Worm (Caenorhabditis elegans) whole organism, L1 larva: ENCODE data around the gene F46C5.6.
A peak's percentile ranks its signal among the peaks of the same experiment; 100 is the strongest.

Experiments used
- C16A3.4 ChIP-seq: fragments of 150-350 bp; optimal IDR thresholded peaks from 2 replicates; lab custom pipeline; 2014; ENCODE audit warnings: missing biosample characterization, missing genetic modification characterization
- Y116A8C.19 ChIP-seq: sonication (generic microtip); optimal IDR thresholded peaks from 2 replicates; lab custom pipeline; 2016; ENCODE audit warnings: missing compliant biosample characterization, missing genetic modification characterization, borderline replicate concordance
- aly-2 ChIP-seq: fragments of 150-350 bp; optimal IDR thresholded peaks from 2 replicates; lab custom pipeline; 2014; ENCODE audit warnings: missing biosample characterization, missing genetic modification characterization
- ama-1 ChIP-seq: fragments of 150-350 bp; optimal IDR thresholded peaks from 2 replicates; lab custom pipeline; 2014
- blmp-1 ChIP-seq: fragments of 150-350 bp; optimal IDR thresholded peaks from 2 replicates; lab custom pipeline; 2014; ENCODE audit warnings: missing biosample characterization, missing genetic modification characterization
- ceh-63 ChIP-seq: fragments of 200-800 bp; sonication (Bioruptor generic); optimal IDR thresholded peaks from 2 replicates; lab custom pipeline; 2018; ENCODE audit warnings: mild to moderate bottlenecking, missing genetic modification characterization, missing compliant biosample characterization
- ceh-88 ChIP-seq: fragments of 200-800 bp; sonication (Bioruptor generic); IDR thresholded peaks from 2 replicates; pipeline ENCODE4 v1.3.6; 2022; ENCODE audit warnings: missing genetic modification characterization, missing compliant biosample characterization
- ces-1 ChIP-seq: fragments of 150-350 bp; optimal IDR thresholded peaks from 2 replicates; lab custom pipeline; 2014; ENCODE audit warnings: missing biosample characterization, missing genetic modification reagents, missing genetic modification characterization
- efl-1 ChIP-seq, 4 experiments: fragments of 150-350 bp; optimal IDR thresholded peaks in 3 of 4; peaks in 1 of 4; 1 replicate in 1 of 4; 2 replicates in 3 of 4; lab custom pipeline; 2014; ENCODE audit warnings: missing biosample characterization in 2 of 4, missing genetic modification characterization in 2 of 4, missing genetic modification reagents in 2 of 4
- elt-3 ChIP-seq, 6 experiments: fragments of 150-350 bp in 1 of 6; sonication (generic microtip); optimal IDR thresholded peaks; 2 replicates each; lab custom pipeline; 2017 to 2018; ENCODE audit warnings: missing biosample characterization in 6 of 6, missing genetic modification characterization in 6 of 6, inconsistent platforms in 1 of 6
- ets-5 ChIP-seq: fragments of 200-800 bp; sonication (Bioruptor generic); IDR thresholded peaks from 2 replicates; pipeline ENCODE4 v1.3.6; 2022; ENCODE audit warnings: missing genetic modification characterization, missing compliant biosample characterization
- grh-1 ChIP-seq: fragments of 200-800 bp; sonication (Bioruptor generic); IDR thresholded peaks from 2 replicates; pipeline ENCODE4 v1.3.6; 2022; ENCODE audit warnings: missing genetic modification reagents, missing genetic modification characterization, missing compliant biosample characterization
- irx-1 ChIP-seq: sonication (generic microtip); optimal IDR thresholded peaks from 2 replicates; lab custom pipeline; 2016; ENCODE audit warnings: missing genetic modification characterization, missing compliant biosample characterization
- lin-14 ChIP-seq: fragments of 200-800 bp; sonication (Bioruptor generic); optimal IDR thresholded peaks from 2 replicates; lab custom pipeline; 2018; ENCODE audit warnings: mild to moderate bottlenecking, missing genetic modification characterization, moderate library complexity, missing compliant biosample characterization
- lin-35 ChIP-seq, 2 experiments: fragments of 150-350 bp; optimal IDR thresholded peaks; 2 replicates each; lab custom pipeline; 2014; ENCODE audit warnings: missing biosample characterization in 2 of 2, missing genetic modification characterization in 2 of 2, missing genetic modification reagents in 2 of 2
- lir-3 ChIP-seq: sonication (generic microtip); optimal IDR thresholded peaks from 2 replicates; lab custom pipeline; 2016; ENCODE audit warnings: mild to moderate bottlenecking, missing genetic modification characterization, moderate library complexity, missing compliant biosample characterization; ENCODE audit not compliant: poor library complexity
- lsy-2 ChIP-seq, 2 experiments: fragments of 150-350 bp; optimal IDR thresholded peaks; 2 replicates each; lab custom pipeline; 2014; ENCODE audit warnings: missing biosample characterization in 2 of 2, missing genetic modification characterization in 2 of 2
- mdl-1 ChIP-seq, 2 experiments: fragments of 150-350 bp; optimal IDR thresholded peaks; 2 replicates each; lab custom pipeline; 2014 to 2017; ENCODE audit warnings: missing biosample characterization in 2 of 2, missing genetic modification characterization in 2 of 2, inconsistent platforms in 1 of 2
- mep-1 ChIP-seq: fragments of 150-350 bp; optimal IDR thresholded peaks from 2 replicates; lab custom pipeline; 2014; ENCODE audit warnings: missing biosample characterization, missing genetic modification characterization
- nhr-19 ChIP-seq: fragments of 200-800 bp; sonication (Bioruptor generic); conservative IDR thresholded peaks from 2 replicates; pipeline ENCODE4 v1.3.6; 2022; ENCODE audit warnings: missing genetic modification characterization, missing compliant biosample characterization
- nhr-20 ChIP-seq: sonication (generic microtip); optimal IDR thresholded peaks from 2 replicates; lab custom pipeline; 2016; ENCODE audit warnings: mild to moderate bottlenecking, missing genetic modification characterization, missing compliant biosample characterization
- nhr-47 ChIP-seq: sonication (generic microtip); optimal IDR thresholded peaks from 2 replicates; lab custom pipeline; 2016; ENCODE audit warnings: mild to moderate bottlenecking, missing genetic modification characterization, moderate library complexity, missing compliant biosample characterization
- nhr-71 ChIP-seq: sonication (generic microtip); optimal IDR thresholded peaks from 2 replicates; lab custom pipeline; 2016; ENCODE audit warnings: mild to moderate bottlenecking, missing genetic modification characterization, moderate library complexity, missing compliant biosample characterization
- nhr-84 ChIP-seq: sonication (generic microtip); optimal IDR thresholded peaks from 2 replicates; lab custom pipeline; 2017; ENCODE audit warnings: missing biosample characterization, missing genetic modification characterization
- nhr-85 ChIP-seq: sonication (generic microtip); peaks from one replicate; lab custom pipeline; 2016; ENCODE audit warnings: missing genetic modification characterization, inconsistent platforms, missing compliant biosample characterization
- nhr-90 ChIP-seq: sonication (generic microtip); optimal IDR thresholded peaks from 2 replicates; lab custom pipeline; 2016; ENCODE audit warnings: mild to moderate bottlenecking, missing genetic modification characterization, missing compliant biosample characterization; ENCODE audit not compliant: poor library complexity
- pqm-1 ChIP-seq: sonication (generic microtip); optimal IDR thresholded peaks from 3 replicates; lab custom pipeline; 2017; ENCODE audit warnings: missing biosample characterization, missing genetic modification characterization
- snu-23 ChIP-seq: sonication (generic microtip); optimal IDR thresholded peaks from 2 replicates; lab custom pipeline; 2016; ENCODE audit warnings: missing genetic modification characterization, missing compliant biosample characterization
- tbx-2 ChIP-seq: sonication (generic microtip); optimal IDR thresholded peaks from 2 replicates; lab custom pipeline; 2016; ENCODE audit warnings: missing genetic modification characterization, missing compliant biosample characterization
- unc-130 ChIP-seq: fragments of 150-350 bp; optimal IDR thresholded peaks from 2 replicates; lab custom pipeline; 2017; ENCODE audit warnings: missing biosample characterization, missing genetic modification characterization, inconsistent platforms
- unc-86 ChIP-seq: sonication (generic microtip); optimal IDR thresholded peaks from 2 replicates; lab custom pipeline; 2016; ENCODE audit warnings: missing genetic modification characterization, missing compliant biosample characterization
- ztf-11 ChIP-seq, 2 experiments: sonication (generic microtip); optimal IDR thresholded peaks; 2 replicates each; lab custom pipeline; 2016 to 2017; ENCODE audit warnings: missing genetic modification characterization in 2 of 2, missing biosample characterization in 1 of 2, missing compliant biosample characterization in 1 of 2

Gene F46C5.6

ce11 chrII:8830917-8831316, 13.4 kb downstream of the F46C5.6 start:
- TF ChIP-seq elt-3 (tag; optimal IDR thresholded peaks at IDR 0.05; lab: Kevin White, UChicago) (no peak), lin-14 (peak; percentile 42)

- TF ChIP-seq ces-1 (GFP tag; lab: Kevin White, UChicago) (no peak), Y116A8C.19 (tag; lab: Kevin White, UChicago) (no peak), mep-1 (tag; lab: Kevin White, UChicago) (no peak), nhr-84 (tag; lab: Kevin White, UChicago) (no peak), ets-5 (GFP tag; lab: Robert Waterston, UW) (no peak), aly-2 (no peak), unc-86 (tag; lab: Kevin White, UChicago) (no peak), snu-23 (GFP tag; lab: Kevin White, UChicago) (no peak), lir-3 (tag; lab: Kevin White, UChicago) (no peak)
Measured at ce11 chrII:8829189-8829588, 15.1 kb downstream of the F46C5.6 start, which contains the start of gene F46C5.2. TSS of gene F46C5.2 (minus strand) at chrII:8829289.

- TF ChIP-seq nhr-85 (tag; lab: Kevin White, UChicago) (peak; percentile 16), efl-1 (optimal IDR thresholded peaks at IDR 0.05; lab: Kevin White, UChicago) (no peak), efl-1 (GFP tag; optimal IDR thresholded peaks at IDR 0.05 in 1 of 2; lab: Kevin White, UChicago) (no peak)
Measured at ce11 chrII:8825769-8826168, 18.5 kb downstream of the F46C5.6 start, which contains the start of gene nas-25. TSS of gene nas-25 (plus strand) at chrII:8826069.

ce11 chrII:8822711-8823110, 21.6 kb downstream of the F46C5.6 start:
- peak; percentile 61 for TF ChIP-seq nhr-71
- TF ChIP-seq lin-35 (GFP tag; optimal IDR thresholded peaks at IDR 0.05; lab: Kevin White, UChicago), result peak in 1 of 2 experiments; percentile 71
- peak; percentile 86 for TF ChIP-seq nhr-19 (GFP tag; lab: Robert Waterston, UW)
- no peak for TF ChIP-seq ama-1 (lab: Kevin White, UChicago)
- peak; percentile 86 for TF ChIP-seq nhr-20 (tag; lab: Kevin White, UChicago)
- no peak for TF ChIP-seq efl-1 (optimal IDR thresholded peaks at IDR 0.05; lab: Kevin White, UChicago)
- peak in 1 of 2 experiments; percentile 88 for TF ChIP-seq efl-1 (GFP tag; optimal IDR thresholded peaks at IDR 0.05 in 1 of 2; lab: Kevin White, UChicago)
- no peak for TF ChIP-seq ceh-88
- TF ChIP-seq nhr-47 (tag; lab: Kevin White, UChicago), result peak; percentile 25
- peak; percentile 73 for TF ChIP-seq nhr-90
- TF ChIP-seq C16A3.4 (tag; lab: Kevin White, UChicago), result peak; percentile 39
- TF ChIP-seq snu-23 (GFP tag; lab: Kevin White, UChicago), result peak; percentile 43
- no peak for TF ChIP-seq ceh-63 (GFP tag; lab: Kevin White, UChicago)
- TF ChIP-seq mdl-1 (tag; optimal IDR thresholded peaks at IDR 0.05; lab: Kevin White, UChicago), result peak in 1 of 2 experiments; percentile 85
- peak; percentile 59 for TF ChIP-seq blmp-1 (tag; lab: Kevin White, UChicago)
- peak in 5 of 6 experiments; percentile 7 to 95 (median 38) for TF ChIP-seq elt-3 (tag; optimal IDR thresholded peaks at IDR 0.05; lab: Kevin White, UChicago)
- peak; percentile 52 for TF ChIP-seq tbx-2
- TF ChIP-seq lin-14, result peak; percentile 64
- TF ChIP-seq grh-1 (GFP tag; lab: Robert Waterston, UW), result peak; percentile 61
- TF ChIP-seq lir-3 (tag; lab: Kevin White, UChicago), result no peak
- TF ChIP-seq irx-1 (tag; lab: Kevin White, UChicago), result peak; percentile 23
- TF ChIP-seq unc-130 (tag; lab: Kevin White, UChicago), result peak; percentile 84
- TF ChIP-seq lsy-2 (tag; optimal IDR thresholded peaks at IDR 0.05; lab: Kevin White, UChicago), result peak in 1 of 2 experiments; percentile 47
- no peak for TF ChIP-seq ztf-11 (tag; optimal IDR thresholded peaks at IDR 0.05; lab: Kevin White, UChicago)
- TF ChIP-seq pqm-1 (tag; lab: Kevin White, UChicago), result no peak
- peak; percentile 91 for TF ChIP-seq nhr-85 (tag; lab: Kevin White, UChicago)
- TF ChIP-seq, all 84 proteins: peak for 19

ce11 chrII:8821140-8821595, 23.1 kb downstream of the F46C5.6 start, which contains the start of gene F46C5.1:
TSS of gene F46C5.1 (minus strand) at chrII:8821190.
- TF ChIP-seq elt-3 (tag; optimal IDR thresholded peaks at IDR 0.05; lab: Kevin White, UChicago) (peak in 2 of 6 experiments; percentile 6 to 25), snu-23 (GFP tag; lab: Kevin White, UChicago) (no peak), blmp-1 (tag; lab: Kevin White, UChicago) (peak; percentile 63), C16A3.4 (tag; lab: Kevin White, UChicago) (peak; percentile 2), lsy-2 (tag; optimal IDR thresholded peaks at IDR 0.05; lab: Kevin White, UChicago) (peak in 1 of 2 experiments; percentile 68), nhr-71 (no peak)
